Worm (Caenorhabditis elegans): Measurements from ENCODE around the gene D1044.1.

- no peak for TF ChIP-seq lsy-2 (tag; optimal IDR thresholded peaks at IDR 0.05)
- TF ChIP-seq mab-5 (tag; optimal IDR thresholded peaks at IDR 0.05) = no peak
- TF ChIP-seq nhr-28 (tag; optimal IDR thresholded peaks at IDR 0.05) = no peak
- no peak for TF ChIP-seq unc-39 (tag; optimal IDR thresholded peaks at IDR 0.05)
- no peak for TF ChIP-seq unc-62 (GFP tag; optimal IDR thresholded peaks at IDR 0.05)
- TF ChIP-seq ceh-43 (GFP tag; optimal IDR thresholded peaks at IDR 0.05) = no peak
- TF ChIP-seq snpc-4 (tag; optimal IDR thresholded peaks at IDR 0.05) = no peak
- no peak for TF ChIP-seq ztf-11 (tag; optimal IDR thresholded peaks at IDR 0.05)
- no peak for TF ChIP-seq drap-1 (GFP tag; optimal IDR thresholded peaks at IDR 0.05)
- TF ChIP-seq zip-8 (tag; optimal IDR thresholded peaks at IDR 0.05) = no peak
- no peak for TF ChIP-seq nhr-237 (tag; optimal IDR thresholded peaks at IDR 0.05)
- TF ChIP-seq flh-1 (GFP tag; optimal IDR thresholded peaks at IDR 0.05) = no peak
- TF ChIP-seq lin-32 (GFP tag; optimal IDR thresholded peaks at IDR 0.05) = no peak
These were observed 2.3 kb upstream of the D1044.1 start for ce11 chrIII:5541777-5542176.
